Worm (Caenorhabditis elegans) whole organism, midembryonic: Measurements from ENCODE around the gene M05D6.1.

ENCODE experiments used
- T22C8.4 ChIP-seq: fragments of 200-800 bp; sonication (Bioruptor generic); IDR thresholded peaks from 2 replicates; pipeline ENCODE4 v1.3.6; 2022; ENCODE audit warnings: missing genetic modification characterization, missing compliant biosample characterization
- med-1 ChIP-seq: sonication (generic microtip); optimal IDR thresholded peaks from 2 replicates; lab custom pipeline; 2017; ENCODE audit warnings: missing genetic modification characterization, mild to moderate bottlenecking, missing compliant biosample characterization, antibody characterized with exemption, missing genetic modification reagents; ENCODE audit not compliant: insufficient read depth

DNA sequence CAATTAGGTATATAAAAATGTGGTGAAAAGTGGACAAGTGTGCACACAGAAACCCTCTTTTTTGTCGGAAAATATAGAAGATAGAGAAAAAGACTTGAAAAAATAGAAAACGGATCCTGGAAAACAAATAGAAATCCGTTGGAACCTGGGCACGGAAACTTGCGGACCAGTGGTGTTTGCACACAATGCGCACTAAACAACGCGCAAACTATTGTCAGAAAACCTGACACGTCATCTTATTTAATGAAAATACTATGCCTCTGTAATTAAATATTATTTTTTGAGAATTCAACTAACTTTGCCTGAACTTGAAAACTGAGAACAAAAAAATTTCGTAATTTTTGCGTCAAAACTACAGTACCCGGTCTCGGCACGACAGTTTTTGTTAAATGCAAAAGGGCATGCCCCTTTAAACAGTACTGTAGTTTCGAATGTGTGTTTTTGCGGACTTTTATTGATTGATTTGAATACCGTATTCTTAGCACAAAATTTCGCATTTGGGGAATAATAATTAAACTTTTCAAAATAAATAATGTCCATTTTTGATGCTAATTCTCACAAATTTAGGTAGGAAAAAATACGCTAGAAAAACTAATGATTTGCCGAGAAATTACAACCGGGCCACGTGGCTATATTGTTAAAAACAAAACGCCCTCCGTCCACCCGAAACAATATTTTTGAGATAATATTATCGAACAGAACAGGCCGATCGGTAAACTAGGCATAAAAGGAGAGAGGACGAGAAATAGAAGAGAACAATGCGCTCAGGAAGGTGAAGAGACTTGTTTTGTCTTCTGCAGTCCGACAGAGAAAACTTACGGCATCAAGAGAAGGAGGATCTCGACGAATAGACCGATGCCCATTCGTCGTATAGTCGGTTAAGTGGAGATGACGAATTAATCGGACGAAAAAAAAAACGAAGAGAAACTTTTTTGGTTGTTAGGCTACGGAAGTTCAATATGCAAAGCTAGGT is 46.0 kb downstream of the M05D6.1 start:
- TF ChIP-seq T22C8.4 (GFP tag; lab: Robert Waterston, UW) (no peak), med-1 (GFP tag; lab: Kevin White, UChicago) (no peak)
